Worm (Caenorhabditis elegans): ENCODE results near the gene fbxa-156.

DNA sequence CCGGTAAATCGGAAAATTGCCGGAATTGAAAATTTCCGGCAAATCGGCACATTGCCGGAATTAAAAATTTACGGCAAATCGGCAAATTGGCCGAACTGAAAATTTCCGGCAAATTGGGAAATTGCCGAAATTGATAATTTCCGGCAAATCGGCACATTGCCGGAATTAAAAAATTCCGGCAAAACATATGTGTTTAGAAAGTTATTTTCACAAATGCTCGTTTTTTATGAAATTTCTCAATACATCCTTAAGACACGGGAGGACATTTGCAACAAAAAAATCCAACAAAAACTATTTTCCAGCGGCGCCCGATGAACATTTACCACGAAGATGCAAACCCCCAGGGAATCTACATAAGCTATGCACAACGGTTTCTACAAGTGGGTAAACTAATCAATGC lies 22.1 kb upstream of the fbxa-156 start, which contains the start of gene C06H5.8:
- TF ChIP-seq gei-8 (GFP tag; optimal IDR thresholded peaks at IDR 0.05) (no peak), mdl-1 (tag; optimal IDR thresholded peaks at IDR 0.05) (no peak), R02D3.7 (tag; optimal IDR thresholded peaks at IDR 0.05) (no peak), lsy-2 (tag; optimal IDR thresholded peaks at IDR 0.05) (no peak), ceh-44 (GFP tag; IDR thresholded peaks at IDR 0.05) (no peak), mep-1 (tag; optimal IDR thresholded peaks at IDR 0.05) (no peak), dmd-6 (GFP tag; IDR thresholded peaks at IDR 0.05) (no peak), unc-130 (GFP tag; optimal IDR thresholded peaks at IDR 0.05) (no peak), tra-1 (GFP tag; IDR thresholded peaks at IDR 0.05) (no peak), unc-62 (GFP tag; optimal IDR thresholded peaks at IDR 0.05 in 1 of 2) (no peak), unc-62 (tag; optimal IDR thresholded peaks at IDR 0.05) (no peak), dpl-1 (GFP tag; optimal IDR thresholded peaks at IDR 0.05) (no peak)

Measured in whole organism, L4 larva.